Fruit fly (Drosophila melanogaster) whole organism, embryonic: ENCODE measurements around the gene CG12560.

Experiments
- Atf3 ChIP-seq: fragments of 200-800 bp; sonication (Bioruptor generic); optimal IDR thresholded peaks from 3 replicates; lab custom pipeline; 2016; ENCODE audit warnings: missing biosample characterization, missing genetic modification characterization
- CG11093 ChIP-seq: fragments of 200-800 bp; sonication (Bioruptor generic); IDR thresholded peaks from 3 replicates; pipeline ENCODE4 v1.3.6; 2022; ENCODE audit warnings: missing biosample characterization, missing genetic modification characterization
- CG11695 ChIP-seq: fragments of 200-800 bp; sonication (Bioruptor generic); IDR thresholded peaks from 3 replicates; pipeline ENCODE4 v1.3.6; 2022; ENCODE audit warnings: missing biosample characterization, missing genetic modification characterization
- CG12659 ChIP-seq: fragments of 200-800 bp; sonication (Bioruptor generic); optimal IDR thresholded peaks from 3 replicates; lab custom pipeline; 2017; ENCODE audit warnings: mild to moderate bottlenecking, missing biosample characterization, missing genetic modification reagents, missing genetic modification characterization
- CG13624 ChIP-seq: fragments of 200-800 bp; sonication (Bioruptor generic); optimal IDR thresholded peaks from 2 replicates; lab custom pipeline; 2016; ENCODE audit warnings: missing biosample characterization, missing genetic modification characterization
- CG15269 ChIP-seq: fragments of 200-800 bp; sonication (Bioruptor generic); optimal IDR thresholded peaks from 2 replicates; lab custom pipeline; 2018; ENCODE audit warnings: missing biosample characterization, mild to moderate bottlenecking, missing genetic modification characterization, moderate library complexity
- CG18476 ChIP-seq: fragments of 200-800 bp; sonication (Bioruptor generic); optimal IDR thresholded peaks from 2 replicates; lab custom pipeline; 2016; ENCODE audit warnings: missing biosample characterization, mild to moderate bottlenecking, missing genetic modification characterization
- CG18599 ChIP-seq: fragments of 200-800 bp; sonication (Bioruptor generic); optimal IDR thresholded peaks from 3 replicates; lab custom pipeline; 2017; ENCODE audit warnings: missing biosample characterization, missing genetic modification characterization, mild to moderate bottlenecking, moderate library complexity, missing genetic modification reagents
- CG2875 ChIP-seq: fragments of 200-800 bp; sonication (Bioruptor generic); optimal IDR thresholded peaks from 2 replicates; lab custom pipeline; 2017; ENCODE audit warnings: missing biosample characterization, mild to moderate bottlenecking, missing genetic modification characterization, missing genetic modification reagents
- CG30403 ChIP-seq: fragments of 200-800 bp; sonication (Bioruptor generic); optimal IDR thresholded peaks from 3 replicates; lab custom pipeline; 2016; ENCODE audit warnings: missing biosample characterization, missing genetic modification characterization
- CG31224 ChIP-seq: fragments of 200-800 bp; sonication (Bioruptor generic); IDR thresholded peaks from 2 replicates; pipeline ENCODE4 v1.3.6; 2022; ENCODE audit warnings: missing biosample characterization, missing genetic modification characterization
- CG33213 ChIP-seq: fragments of 200-800 bp; sonication (Bioruptor generic); optimal IDR thresholded peaks from 3 replicates; lab custom pipeline; 2016; ENCODE audit warnings: missing biosample characterization, missing genetic modification characterization
- CG3407 ChIP-seq: fragments of 200-800 bp; sonication (Bioruptor generic); optimal IDR thresholded peaks from 2 replicates; lab custom pipeline; 2018; ENCODE audit warnings: missing biosample characterization, mild to moderate bottlenecking, missing genetic modification characterization
- CG7556 ChIP-seq: fragments of 200-800 bp; sonication (Bioruptor generic); optimal IDR thresholded peaks from 2 replicates; lab custom pipeline; 2017; ENCODE audit warnings: missing biosample characterization, mild to moderate bottlenecking, missing genetic modification characterization
- CG7839 ChIP-seq: fragments of 200-800 bp; sonication (Bioruptor generic); optimal IDR thresholded peaks from 3 replicates; lab custom pipeline; 2018; ENCODE audit warnings: missing biosample characterization, mild to moderate bottlenecking, missing genetic modification characterization, moderate library complexity
- CG7963 ChIP-seq: fragments of 200-800 bp; sonication (Bioruptor generic); IDR thresholded peaks from 3 replicates; pipeline ENCODE4 v1.3.6; 2022; ENCODE audit warnings: missing biosample characterization, missing genetic modification characterization; ENCODE audit not compliant: partially characterized antibody
- CG8290 ChIP-seq, 3 experiments: fragments of 200-800 bp; sonication (Bioruptor generic); optimal IDR thresholded peaks; 2 replicates each; lab custom pipeline; 2016 to 2019; ENCODE audit warnings: missing biosample characterization in 3 of 3, missing genetic modification characterization in 3 of 3, mild to moderate bottlenecking in 2 of 3, moderate library complexity in 1 of 3
- CG8924 ChIP-seq: fragments of 200-800 bp; optimal IDR thresholded peaks from 3 replicates; lab custom pipeline; 2019; ENCODE audit warnings: missing biosample characterization, mild to moderate bottlenecking, missing genetic modification characterization, moderate library complexity
- Camta ChIP-seq: fragments of 200-800 bp; sonication (Bioruptor generic); optimal IDR thresholded peaks from 2 replicates; lab custom pipeline; 2016; ENCODE audit warnings: missing biosample characterization, missing genetic modification characterization
- Chrac-16 ChIP-seq: fragments of 200-800 bp; sonication (Bioruptor generic); optimal IDR thresholded peaks from 3 replicates; lab custom pipeline; 2016; ENCODE audit warnings: missing biosample characterization, missing genetic modification characterization
- CoRest ChIP-seq: fragments of 200-800 bp; sonication (Bioruptor generic); optimal IDR thresholded peaks from 3 replicates; lab custom pipeline; 2018; ENCODE audit warnings: missing biosample characterization, mild to moderate bottlenecking, missing genetic modification characterization, moderate library complexity
- D19B ChIP-seq: fragments of 200-800 bp; sonication (Bioruptor generic); optimal IDR thresholded peaks from 2 replicates; lab custom pipeline; 2017; ENCODE audit warnings: missing biosample characterization, mild to moderate bottlenecking, missing genetic modification characterization
- Drgx ChIP-seq: fragments of 200-800 bp; sonication (Bioruptor generic); IDR thresholded peaks from 2 replicates; pipeline ENCODE4 v1.3.6; 2022; ENCODE audit warnings: missing biosample characterization, missing genetic modification characterization
- Elba2 ChIP-seq: fragments of 200-800 bp; sonication (Bioruptor generic); optimal IDR thresholded peaks from 3 replicates; lab custom pipeline; 2016; ENCODE audit warnings: missing biosample characterization, missing genetic modification characterization
- Hr51 ChIP-seq, 2 experiments: fragments of 200-800 bp; sonication (Bioruptor generic); optimal IDR thresholded peaks; 2 replicates in 1 of 2; 3 replicates in 1 of 2; lab custom pipeline; 2016 to 2018; ENCODE audit warnings: missing biosample characterization in 2 of 2, missing genetic modification characterization in 2 of 2, mild to moderate bottlenecking in 1 of 2, moderate library complexity in 1 of 2
- Max ChIP-seq: fragments of 200-800 bp; sonication (Bioruptor generic); optimal IDR thresholded peaks from 2 replicates; lab custom pipeline; 2016; ENCODE audit warnings: missing biosample characterization, mild to moderate bottlenecking, missing genetic modification characterization
- Meics ChIP-seq: fragments of 200-800 bp; sonication (Bioruptor generic); optimal IDR thresholded peaks from 2 replicates; lab custom pipeline; 2017; ENCODE audit warnings: missing biosample characterization, mild to moderate bottlenecking, missing genetic modification characterization
- Pdp1 ChIP-seq, 2 experiments: fragments of 200-800 bp; sonication (Bioruptor generic); optimal IDR thresholded peaks; 3 replicates each; lab custom pipeline; 2016; ENCODE audit warnings: missing biosample characterization in 2 of 2, missing genetic modification characterization in 2 of 2, mild to moderate bottlenecking in 1 of 2, moderate library complexity in 1 of 2
- Scr ChIP-seq: fragments of 200-800 bp; sonication (Bioruptor generic); IDR thresholded peaks from 2 replicates; pipeline ENCODE4 v1.3.6; 2022; ENCODE audit warnings: missing biosample characterization, missing genetic modification characterization; ENCODE audit not compliant: partially characterized antibody
- Side ChIP-seq: fragments of 200-800 bp; sonication (Bioruptor generic); optimal IDR thresholded peaks from 2 replicates; lab custom pipeline; 2016; ENCODE audit warnings: missing biosample characterization, missing genetic modification characterization
- chm ChIP-seq: fragments of 200-800 bp; sonication (Bioruptor generic); IDR thresholded peaks from 2 replicates; pipeline ENCODE4 v1.3.6; 2022; ENCODE audit warnings: missing biosample characterization, missing genetic modification characterization
- ci ChIP-seq: fragments of 200-800 bp; sonication (Bioruptor generic); IDR thresholded peaks from 3 replicates; pipeline ENCODE4 v1.3.6; 2022; ENCODE audit warnings: missing biosample characterization, missing genetic modification characterization
- crc ChIP-seq: fragments of 200-800 bp; sonication (Bioruptor generic); optimal IDR thresholded peaks from 2 replicates; lab custom pipeline; 2016; ENCODE audit warnings: missing biosample characterization, missing genetic modification characterization
- dimm ChIP-seq: fragments of 200-800 bp; sonication (Bioruptor generic); IDR thresholded peaks from 2 replicates; pipeline ENCODE4 v1.3.6; 2022; ENCODE audit warnings: missing biosample characterization, missing genetic modification characterization
- ewg ChIP-seq: fragments of 200-800 bp; sonication (Bioruptor generic); optimal IDR thresholded peaks from 3 replicates; lab custom pipeline; 2017; ENCODE audit warnings: mild to moderate bottlenecking, missing biosample characterization, missing genetic modification reagents, missing genetic modification characterization
- exex ChIP-seq: fragments of 200-800 bp; sonication (Bioruptor generic); optimal IDR thresholded peaks from 4 replicates; lab custom pipeline; 2018; ENCODE audit warnings: missing biosample characterization, mild to moderate bottlenecking, missing genetic modification characterization, moderate library complexity
- fd96Cb ChIP-seq: fragments of 200-800 bp; sonication (Bioruptor generic); optimal IDR thresholded peaks from 2 replicates; lab custom pipeline; 2018; ENCODE audit warnings: missing biosample characterization, mild to moderate bottlenecking, missing genetic modification characterization, moderate library complexity
- gem ChIP-seq: fragments of 200-800 bp; sonication (Bioruptor generic); optimal IDR thresholded peaks from 2 replicates; lab custom pipeline; 2019; ENCODE audit warnings: missing biosample characterization, mild to moderate bottlenecking, missing genetic modification characterization, moderate library complexity
- nmo ChIP-seq: fragments of 200-800 bp; sonication (Bioruptor generic); optimal IDR thresholded peaks from 2 replicates; lab custom pipeline; 2018; ENCODE audit warnings: missing biosample characterization, mild to moderate bottlenecking, missing genetic modification characterization, moderate library complexity
- onecut ChIP-seq: fragments of 200-800 bp; sonication (Bioruptor generic); IDR thresholded peaks from 2 replicates; pipeline ENCODE4 v1.3.6; 2022; ENCODE audit warnings: missing biosample characterization, missing genetic modification characterization
- scrt ChIP-seq: fragments of 200-800 bp; sonication (Bioruptor generic); optimal IDR thresholded peaks from 2 replicates; lab custom pipeline; 2018; ENCODE audit warnings: missing biosample characterization, mild to moderate bottlenecking, missing genetic modification characterization, moderate library complexity
- sna ChIP-seq: fragments of 200-800 bp; sonication (Bioruptor generic); IDR thresholded peaks from 2 replicates; pipeline ENCODE4 v1.3.6; 2022; ENCODE audit warnings: missing biosample characterization, missing genetic modification characterization; ENCODE audit not compliant: partially characterized antibody
- so ChIP-seq: fragments of 200-800 bp; sonication (Bioruptor generic); IDR thresholded peaks from 3 replicates; pipeline ENCODE4 v1.3.6; 2022; ENCODE audit warnings: missing biosample characterization, missing genetic modification characterization
- sug ChIP-seq: fragments of 200-800 bp; optimal IDR thresholded peaks from 2 replicates; lab custom pipeline; 2019; ENCODE audit warnings: missing biosample characterization, mild to moderate bottlenecking, missing genetic modification characterization, moderate library complexity
- tll ChIP-seq, 2 experiments: fragments of 200-800 bp in 1 of 2; fragments of >200 bp in 1 of 2; sonication (Bioruptor generic) in 1 of 2; optimal IDR thresholded peaks; 2 replicates each; lab custom pipeline; 2017 to 2019; ENCODE audit warnings: missing biosample characterization in 2 of 2, missing genetic modification characterization in 2 of 2, mild to moderate bottlenecking in 1 of 2, moderate library complexity in 1 of 2
- vfl ChIP-seq: fragments of 200-800 bp; sonication (Bioruptor generic); optimal IDR thresholded peaks from 2 replicates; lab custom pipeline; 2016; ENCODE audit warnings: missing biosample characterization, missing genetic modification characterization
- zen ChIP-seq: fragments of 200-800 bp; sonication (Bioruptor generic); optimal IDR thresholded peaks from 3 replicates; lab custom pipeline; 2018; ENCODE audit warnings: missing biosample characterization, mild to moderate bottlenecking, missing genetic modification characterization, moderate library complexity
- zfh2 ChIP-seq: fragments of 200-800 bp; sonication (Bioruptor generic); optimal IDR thresholded peaks from 2 replicates; lab custom pipeline; 2016; ENCODE audit warnings: missing biosample characterization, missing genetic modification characterization

Gene CG12560

dm6 chr2L:7984889-7985514 is 24.3 kb downstream of the CG12560 start (continued):
- TF ChIP-seq CG8290 (GFP tag; optimal IDR thresholded peaks at IDR 0.05; lab: Kevin White, UChicago) (no peak), CG8290 (tag; optimal IDR thresholded peaks at IDR 0.05; lab: Kevin White, UChicago) (peak in 1 of 2 experiments; percentile 51), exex (tag; lab: Kevin White, UChicago) (peak; percentile 67), Camta (GFP tag; lab: Kevin White, UChicago) (no peak), scrt (GFP tag; lab: Kevin White, UChicago) (peak; percentile 28), CoRest (peak; percentile 12), CG7839 (peak; percentile 16), fd96Cb (tag; lab: Kevin White, UChicago) (peak; percentile 27), Side (no peak), nmo (GFP tag; lab: Kevin White, UChicago) (peak; percentile 19), ci (GFP tag; lab: Robert Waterston, UW) (0 out of 3 replicates have a peak, but pooled peaks have one; percentile 38), CG13624 (GFP tag; lab: Kevin White, UChicago) (peak; percentile 34), CG18599 (GFP tag; lab: Kevin White, UChicago) (peak; percentile 18), so (GFP tag; lab: Robert Waterston, UW) (no peak), vfl (GFP tag; lab: Kevin White, UChicago) (no peak), ewg (GFP tag; lab: Kevin White, UChicago) (peak; percentile 88), Elba2 (GFP tag; lab: Kevin White, UChicago) (no peak), CG11093 (no peak), D19B (GFP tag; lab: Kevin White, UChicago) (peak; percentile 79), gem (tag; lab: Kevin White, UChicago) (peak; percentile 46), Meics (peak; percentile 39), tll (GFP tag; optimal IDR thresholded peaks at IDR 0.05; lab: Kevin White, UChicago) (no peak), chm (GFP tag; lab: Robert Waterston, UW) (no peak), Drgx (GFP tag; lab: Robert Waterston, UW) (peak; percentile 39), dimm (no peak), CG7556 (GFP tag; lab: Kevin White, UChicago) (peak; percentile 39), sna (GFP tag; lab: Robert Waterston, UW) (peak; percentile 31; the same call in 1 of the 2 replicates), Scr (peak; percentile 53), CG11695 (GFP tag; lab: Robert Waterston, UW) (0 out of 3 replicates have a peak, but pooled peaks have one; percentile 36), CG33213 (GFP tag; lab: Kevin White, UChicago) (peak; percentile 34), Pdp1 (GFP tag; optimal IDR thresholded peaks at IDR 0.05; lab: Kevin White, UChicago) (peak in 1 of 2 experiments; percentile 56), CG12659 (GFP tag; lab: Kevin White, UChicago) (peak; percentile 5), CG3407 (GFP tag; lab: Kevin White, UChicago) (no peak), CG18476 (GFP tag; lab: Kevin White, UChicago) (peak; percentile 2), Max (GFP tag; lab: Kevin White, UChicago) (peak; percentile 5), sug (tag; lab: Kevin White, UChicago) (no peak), Atf3 (GFP tag; lab: Kevin White, UChicago) (no peak), CG7963 (GFP tag; lab: Robert Waterston, UW) (no peak), zfh2 (GFP tag; lab: Kevin White, UChicago) (no peak), CG8924 (tag; lab: Kevin White, UChicago) (peak; percentile 15), zen (no peak), CG31224 (GFP tag; lab: Robert Waterston, UW) (no peak), crc (GFP tag; lab: Kevin White, UChicago) (no peak), CG2875 (GFP tag; lab: Kevin White, UChicago) (no peak), Chrac-16 (no peak), CG15269 (no peak), Hr51 (GFP tag; optimal IDR thresholded peaks at IDR 0.05; lab: Kevin White, UChicago) (peak in 1 of 2 experiments; percentile 22), onecut (GFP tag; lab: Robert Waterston, UW) (peak; percentile 23; the same call in 1 of the 2 replicates), CG30403 (GFP tag; lab: Kevin White, UChicago) (peak; percentile 27)
